Worm (Caenorhabditis elegans) whole organism, L1 larva: Measurements from ENCODE around the gene ggtb-1.

Experiments
- C04F5.9 ChIP-seq: sonication (generic microtip); optimal IDR thresholded peaks from 2 replicates; lab custom pipeline; 2016; ENCODE audit warnings: missing genetic modification characterization, missing compliant biosample characterization
- C16A3.4 ChIP-seq: fragments of 150-350 bp; optimal IDR thresholded peaks from 2 replicates; lab custom pipeline; 2014; ENCODE audit warnings: missing biosample characterization, missing genetic modification characterization
- C34B4.2 ChIP-seq: sonication (generic microtip); optimal IDR thresholded peaks from 2 replicates; lab custom pipeline; 2017; ENCODE audit warnings: mild to moderate bottlenecking, missing genetic modification characterization, missing compliant biosample characterization
- F16B12.6 ChIP-seq: fragments of 150-350 bp; optimal IDR thresholded peaks from 2 replicates; lab custom pipeline; 2014; ENCODE audit warnings: missing biosample characterization, missing genetic modification characterization
- Y116A8C.19 ChIP-seq: sonication (generic microtip); optimal IDR thresholded peaks from 2 replicates; lab custom pipeline; 2016; ENCODE audit warnings: missing compliant biosample characterization, missing genetic modification characterization, borderline replicate concordance
- aha-1 ChIP-seq: fragments of 150-350 bp; optimal IDR thresholded peaks from 2 replicates; lab custom pipeline; 2014; ENCODE audit warnings: missing biosample characterization, missing genetic modification characterization
- alr-1 ChIP-seq: fragments of 200-800 bp; sonication (Bioruptor generic); optimal IDR thresholded peaks from 2 replicates; lab custom pipeline; 2018; ENCODE audit warnings: borderline replicate concordance, mild to moderate bottlenecking, missing genetic modification characterization, missing compliant biosample characterization
- ama-1 ChIP-seq: fragments of 150-350 bp; optimal IDR thresholded peaks from 2 replicates; lab custom pipeline; 2014
- ceh-63 ChIP-seq: fragments of 200-800 bp; sonication (Bioruptor generic); optimal IDR thresholded peaks from 2 replicates; lab custom pipeline; 2018; ENCODE audit warnings: mild to moderate bottlenecking, missing genetic modification characterization, missing compliant biosample characterization
- ceh-88 ChIP-seq: fragments of 200-800 bp; sonication (Bioruptor generic); IDR thresholded peaks from 2 replicates; pipeline ENCODE4 v1.3.6; 2022; ENCODE audit warnings: missing genetic modification characterization, missing compliant biosample characterization
- dpl-1 ChIP-seq, 3 experiments: fragments of 150-350 bp in 2 of 3; sonication (generic microtip) in 1 of 3; optimal IDR thresholded peaks; 2 replicates each; lab custom pipeline; 2014 to 2017; ENCODE audit warnings: missing biosample characterization in 3 of 3, missing genetic modification characterization in 3 of 3, missing genetic modification reagents in 3 of 3
- dsc-1 ChIP-seq: sonication (generic microtip); optimal IDR thresholded peaks from 2 replicates; lab custom pipeline; 2016; ENCODE audit warnings: mild to moderate bottlenecking, missing genetic modification characterization, missing compliant biosample characterization
- efl-3 ChIP-seq: fragments of 200-800 bp; sonication (Bioruptor generic); optimal IDR thresholded peaks from 2 replicates; lab custom pipeline; 2018; ENCODE audit warnings: mild to moderate bottlenecking, missing genetic modification characterization, missing compliant biosample characterization
- egl-27 ChIP-seq, 2 experiments: fragments of 150-350 bp in 1 of 2; sonication (generic microtip); optimal IDR thresholded peaks; 3 replicates each; lab custom pipeline; 2017 to 2018; ENCODE audit warnings: missing biosample characterization in 2 of 2, missing genetic modification characterization in 2 of 2, missing genetic modification reagents in 2 of 2
- elt-3 ChIP-seq, 6 experiments: fragments of 150-350 bp in 1 of 6; sonication (generic microtip); optimal IDR thresholded peaks; 2 replicates each; lab custom pipeline; 2017 to 2018; ENCODE audit warnings: missing biosample characterization in 6 of 6, missing genetic modification characterization in 6 of 6, inconsistent platforms in 1 of 6
- ets-5 ChIP-seq: fragments of 200-800 bp; sonication (Bioruptor generic); IDR thresholded peaks from 2 replicates; pipeline ENCODE4 v1.3.6; 2022; ENCODE audit warnings: missing genetic modification characterization, missing compliant biosample characterization
- fkh-10 ChIP-seq: sonication (generic microtip); optimal IDR thresholded peaks from 2 replicates; lab custom pipeline; 2017; ENCODE audit warnings: missing biosample characterization, missing genetic modification reagents, missing genetic modification characterization
- fkh-4 ChIP-seq: sonication (generic microtip); optimal IDR thresholded peaks from 2 replicates; lab custom pipeline; 2016; ENCODE audit warnings: missing compliant biosample characterization, missing genetic modification characterization, borderline replicate concordance
- fkh-8 ChIP-seq: sonication (generic microtip); optimal IDR thresholded peaks from 2 replicates; lab custom pipeline; 2016; ENCODE audit warnings: mild to moderate bottlenecking, missing genetic modification characterization, missing compliant biosample characterization
- fos-1 ChIP-seq: fragments of 150-350 bp; optimal IDR thresholded peaks from 2 replicates; lab custom pipeline; 2014; ENCODE audit warnings: missing biosample characterization, missing genetic modification characterization
- hlh-17 ChIP-seq: fragments of 200-800 bp; sonication (Bioruptor generic); optimal IDR thresholded peaks from 2 replicates; lab custom pipeline; 2018; ENCODE audit warnings: missing genetic modification characterization, mild to moderate bottlenecking, missing compliant biosample characterization, moderate library complexity, borderline replicate concordance
- hlh-4 ChIP-seq: sonication (generic microtip); optimal IDR thresholded peaks from 2 replicates; lab custom pipeline; 2016; ENCODE audit warnings: mild to moderate bottlenecking, missing genetic modification characterization, missing compliant biosample characterization
- hpl-2 ChIP-seq: fragments of 150-350 bp; optimal IDR thresholded peaks from 2 replicates; lab custom pipeline; 2014; ENCODE audit warnings: missing biosample characterization, missing genetic modification reagents, missing genetic modification characterization
- irx-1 ChIP-seq: sonication (generic microtip); optimal IDR thresholded peaks from 2 replicates; lab custom pipeline; 2016; ENCODE audit warnings: missing genetic modification characterization, missing compliant biosample characterization
- lin-14 ChIP-seq: fragments of 200-800 bp; sonication (Bioruptor generic); optimal IDR thresholded peaks from 2 replicates; lab custom pipeline; 2018; ENCODE audit warnings: mild to moderate bottlenecking, missing genetic modification characterization, moderate library complexity, missing compliant biosample characterization
- lin-15B ChIP-seq: fragments of 150-350 bp; sonication (generic microtip); optimal IDR thresholded peaks from 3 replicates; lab custom pipeline; 2014; ENCODE audit warnings: missing biosample characterization, missing genetic modification characterization
- lin-35 ChIP-seq, 2 experiments: fragments of 150-350 bp; optimal IDR thresholded peaks; 2 replicates each; lab custom pipeline; 2014; ENCODE audit warnings: missing biosample characterization in 2 of 2, missing genetic modification characterization in 2 of 2, missing genetic modification reagents in 2 of 2
- lsy-2 ChIP-seq, 2 experiments: fragments of 150-350 bp; optimal IDR thresholded peaks; 2 replicates each; lab custom pipeline; 2014; ENCODE audit warnings: missing biosample characterization in 2 of 2, missing genetic modification characterization in 2 of 2
- mef-2 ChIP-seq: fragments of 150-350 bp; optimal IDR thresholded peaks from 2 replicates; lab custom pipeline; 2014; ENCODE audit warnings: missing biosample characterization, missing genetic modification characterization
- nhr-12 ChIP-seq: sonication (generic microtip); optimal IDR thresholded peaks from 2 replicates; lab custom pipeline; 2017; ENCODE audit warnings: missing biosample characterization, missing genetic modification characterization
- nhr-19 ChIP-seq: fragments of 200-800 bp; sonication (Bioruptor generic); conservative IDR thresholded peaks from 2 replicates; pipeline ENCODE4 v1.3.6; 2022; ENCODE audit warnings: missing genetic modification characterization, missing compliant biosample characterization
- nhr-237 ChIP-seq: fragments of 150-350 bp; optimal IDR thresholded peaks from 2 replicates; lab custom pipeline; 2014; ENCODE audit warnings: missing biosample characterization, missing genetic modification characterization
- nhr-28 ChIP-seq: fragments of 150-350 bp; optimal IDR thresholded peaks from 2 replicates; lab custom pipeline; 2014; ENCODE audit warnings: missing biosample characterization, missing genetic modification characterization
- nhr-47 ChIP-seq: sonication (generic microtip); optimal IDR thresholded peaks from 2 replicates; lab custom pipeline; 2016; ENCODE audit warnings: mild to moderate bottlenecking, missing genetic modification characterization, moderate library complexity, missing compliant biosample characterization
- nhr-76 ChIP-seq: sonication (generic microtip); optimal IDR thresholded peaks from 2 replicates; lab custom pipeline; 2017; ENCODE audit warnings: missing biosample characterization, missing genetic modification characterization
- nhr-77 ChIP-seq: fragments of 150-350 bp; optimal IDR thresholded peaks from 2 replicates; lab custom pipeline; 2014; ENCODE audit warnings: missing biosample characterization, missing genetic modification characterization
- nhr-84 ChIP-seq: sonication (generic microtip); optimal IDR thresholded peaks from 2 replicates; lab custom pipeline; 2017; ENCODE audit warnings: missing biosample characterization, missing genetic modification characterization
- nhr-90 ChIP-seq: sonication (generic microtip); optimal IDR thresholded peaks from 2 replicates; lab custom pipeline; 2016; ENCODE audit warnings: mild to moderate bottlenecking, missing genetic modification characterization, missing compliant biosample characterization; ENCODE audit not compliant: poor library complexity
- rnt-1 ChIP-seq: sonication (generic microtip); optimal IDR thresholded peaks from 2 replicates; lab custom pipeline; 2016; ENCODE audit warnings: mild to moderate bottlenecking, missing genetic modification characterization, moderate library complexity, missing compliant biosample characterization
- skn-1 ChIP-seq: fragments of 150-350 bp; optimal IDR thresholded peaks from 2 replicates; lab custom pipeline; 2014; ENCODE audit warnings: missing biosample characterization, missing genetic modification characterization
- snpc-4 ChIP-seq: fragments of 150-350 bp; optimal IDR thresholded peaks from 2 replicates; lab custom pipeline; 2014; ENCODE audit warnings: missing biosample characterization, missing genetic modification characterization
- snu-23 ChIP-seq: sonication (generic microtip); optimal IDR thresholded peaks from 2 replicates; lab custom pipeline; 2016; ENCODE audit warnings: missing genetic modification characterization, missing compliant biosample characterization
- sox-4 ChIP-seq: sonication (generic microtip); optimal IDR thresholded peaks from 2 replicates; lab custom pipeline; 2016; ENCODE audit warnings: missing genetic modification characterization, missing compliant biosample characterization
- sup-37 ChIP-seq: fragments of 200-800 bp; sonication (Bioruptor generic); optimal IDR thresholded peaks from 2 replicates; lab custom pipeline; 2018; ENCODE audit warnings: mild to moderate bottlenecking, missing genetic modification characterization, missing compliant biosample characterization
- swsn-7 ChIP-seq: sonication (generic microtip); optimal IDR thresholded peaks from 2 replicates; lab custom pipeline; 2016; ENCODE audit warnings: missing genetic modification characterization, missing compliant biosample characterization
- tbx-2 ChIP-seq: sonication (generic microtip); optimal IDR thresholded peaks from 2 replicates; lab custom pipeline; 2016; ENCODE audit warnings: missing genetic modification characterization, missing compliant biosample characterization
- unc-62 ChIP-seq: fragments of 150-350 bp; optimal IDR thresholded peaks from 2 replicates; lab custom pipeline; 2014; ENCODE audit warnings: missing biosample characterization, missing genetic modification reagents, missing genetic modification characterization
- unc-86 ChIP-seq: sonication (generic microtip); optimal IDR thresholded peaks from 2 replicates; lab custom pipeline; 2016; ENCODE audit warnings: missing genetic modification characterization, missing compliant biosample characterization
- unc-98 ChIP-seq: fragments of 200-800 bp; sonication (Bioruptor generic); IDR thresholded peaks from 2 replicates; pipeline ENCODE4 v1.3.6; 2022; ENCODE audit warnings: missing genetic modification characterization, missing compliant biosample characterization
- vab-15 ChIP-seq: sonication (generic microtip); optimal IDR thresholded peaks from 2 replicates; lab custom pipeline; 2017; ENCODE audit warnings: missing genotype, mild to moderate bottlenecking, missing genetic modification characterization, missing compliant biosample characterization
- xbp-1 ChIP-seq: sonication (generic microtip); optimal IDR thresholded peaks from 2 replicates; lab custom pipeline; 2016; ENCODE audit warnings: missing genetic modification characterization, missing compliant biosample characterization
- zip-4 ChIP-seq: fragments of 200-800 bp; sonication (Bioruptor generic); optimal IDR thresholded peaks from 2 replicates; lab custom pipeline; 2018; ENCODE audit warnings: mild to moderate bottlenecking, missing genetic modification characterization, moderate library complexity, missing compliant biosample characterization
- ztf-11 ChIP-seq, 2 experiments: sonication (generic microtip); optimal IDR thresholded peaks; 2 replicates each; lab custom pipeline; 2016 to 2017; ENCODE audit warnings: missing genetic modification characterization in 2 of 2, missing biosample characterization in 1 of 2, missing compliant biosample characterization in 1 of 2

Gene ggtb-1

ce11 chrIII:7155631-7156030 lies 22.1 kb downstream of the ggtb-1 start (continued):
- TF ChIP-seq irx-1 (peak; percentile 86), sup-37 (GFP tag; lab: Kevin White, UChicago) (peak; percentile 41), nhr-19 (GFP tag; lab: Robert Waterston, UW) (peak; percentile 93), C34B4.2 (tag; lab: Kevin White, UChicago) (no peak), xbp-1 (tag; lab: Kevin White, UChicago) (peak; percentile 88), unc-98 (GFP tag; lab: Robert Waterston, UW) (peak; percentile 71), skn-1 (tag; lab: Kevin White, UChicago) (peak; percentile 70), unc-86 (peak; percentile 97), vab-15 (tag; lab: Kevin White, UChicago) (no peak), hpl-2 (GFP tag; lab: Kevin White, UChicago) (peak; percentile 75), nhr-77 (tag; lab: Kevin White, UChicago) (peak; percentile 86), egl-27 (tag; optimal IDR thresholded peaks at IDR 0.05; lab: Kevin White, UChicago) (peak; percentile 100), lsy-2 (tag; optimal IDR thresholded peaks at IDR 0.05; lab: Kevin White, UChicago) (peak; percentile 92 to 94), ama-1 (lab: Kevin White, UChicago) (peak; percentile 83), nhr-90 (peak; percentile 86), dpl-1 (GFP tag; optimal IDR thresholded peaks at IDR 0.05; lab: Kevin White, UChicago) (peak; percentile 64 to 74 (median 72)), alr-1 (tag; lab: Kevin White, UChicago) (no peak), lin-14 (peak; percentile 99), nhr-237 (tag; lab: Kevin White, UChicago) (peak; percentile 52), unc-62 (no peak), nhr-76 (tag; lab: Kevin White, UChicago) (no peak), F16B12.6 (tag; lab: Kevin White, UChicago) (no peak), nhr-47 (tag; lab: Kevin White, UChicago) (peak; percentile 95), dsc-1 (tag; lab: Kevin White, UChicago) (peak; percentile 86), sox-4 (tag; lab: Kevin White, UChicago) (peak; percentile 62), fkh-10 (GFP tag; lab: Kevin White, UChicago) (peak; percentile 91), C16A3.4 (tag; lab: Kevin White, UChicago) (peak; percentile 87), fkh-8 (tag; lab: Kevin White, UChicago) (peak; percentile 98), nhr-12 (tag; lab: Kevin White, UChicago) (no peak), ceh-88 (GFP tag; lab: Robert Waterston, UW) (peak; percentile 68), efl-3 (GFP tag; lab: Kevin White, UChicago) (no peak), ztf-11 (tag; optimal IDR thresholded peaks at IDR 0.05; lab: Kevin White, UChicago) (peak in 1 of 2 experiments; percentile 43), Y116A8C.19 (tag; lab: Kevin White, UChicago) (no peak), fos-1 (tag; lab: Kevin White, UChicago) (peak; percentile 91), ets-5 (GFP tag; lab: Robert Waterston, UW) (no peak), lin-35 (GFP tag; optimal IDR thresholded peaks at IDR 0.05; lab: Kevin White, UChicago) (peak; percentile 78 to 83), aha-1 (tag; lab: Kevin White, UChicago) (peak; percentile 34), tbx-2 (tag; lab: Kevin White, UChicago) (peak; percentile 96), snpc-4 (peak; percentile 68), elt-3 (tag; optimal IDR thresholded peaks at IDR 0.05; lab: Kevin White, UChicago) (peak in 3 of 6 experiments; percentile 16 to 85 (median 49)), snu-23 (GFP tag; lab: Kevin White, UChicago) (peak; percentile 97), C04F5.9 (tag; lab: Kevin White, UChicago) (peak; percentile 43), hlh-17 (GFP tag; lab: Kevin White, UChicago) (no peak), rnt-1 (peak; percentile 90), zip-4 (GFP tag; lab: Kevin White, UChicago) (peak; percentile 49), mef-2 (tag; lab: Kevin White, UChicago) (no peak), ceh-63 (GFP tag; lab: Kevin White, UChicago) (no peak), lin-15B (tag; lab: Kevin White, UChicago) (peak; percentile 66), nhr-84 (tag; lab: Kevin White, UChicago) (no peak), swsn-7 (tag; lab: Kevin White, UChicago) (peak; percentile 94), fkh-4 (tag; lab: Kevin White, UChicago) (peak; percentile 13), hlh-4 (tag; lab: Kevin White, UChicago) (no peak), nhr-28 (tag; lab: Kevin White, UChicago) (no peak)
